Fruit fly (Drosophila melanogaster): ENCODE data around the gene nkd.
A peak's percentile ranks its signal among the peaks of the same experiment; 100 is the strongest.

The nkd gene

dm6 chr3L:19073909-19074239 lies 28.6 kb upstream of the nkd start (continued):
- no peak for TF ChIP-seq Pdp1 (GFP tag; optimal IDR thresholded peaks at IDR 0.05)
- TF ChIP-seq CG17612 (GFP tag; IDR thresholded peaks at IDR 0.05), result no peak
- no peak for TF ChIP-seq NfI (GFP tag; optimal IDR thresholded peaks at IDR 0.05)
- TF ChIP-seq Dref (GFP tag; IDR thresholded peaks at IDR 0.05), result no peak
- TF ChIP-seq Deaf1 (tag; optimal IDR thresholded peaks at IDR 0.05), result no peak
- peak; percentile 43 for TF ChIP-seq CG17385 (GFP tag; optimal IDR thresholded peaks at IDR 0.05)
- no peak for TF ChIP-seq CG10462 (GFP tag; optimal IDR thresholded peaks at IDR 0.05)
- TF ChIP-seq Fer1 (GFP tag; optimal IDR thresholded peaks at IDR 0.05), result no peak
- no peak for TF ChIP-seq CG17186 (GFP tag; optimal IDR thresholded peaks at IDR 0.05)
- TF ChIP-seq CG3847 (GFP tag; IDR thresholded peaks at IDR 0.05), result no peak
- TF ChIP-seq slbo (GFP tag; IDR thresholded peaks at IDR 0.05), result no peak
- TF ChIP-seq CG15073 (GFP tag; optimal IDR thresholded peaks at IDR 0.05), result no peak
- TF ChIP-seq tio (GFP tag; optimal IDR thresholded peaks at IDR 0.05), result no peak
- TF ChIP-seq CG31441 (GFP tag; IDR thresholded peaks at IDR 0.05), result peak; percentile 81
- no peak for TF ChIP-seq klu (GFP tag; IDR thresholded peaks at IDR 0.05)
- peak; percentile 31 for TF ChIP-seq lmd (GFP tag; IDR thresholded peaks at IDR 0.05)
- no peak for TF ChIP-seq eyg (GFP tag; optimal IDR thresholded peaks at IDR 0.05)
- no peak for TF ChIP-seq CG10565 (GFP tag; optimal IDR thresholded peaks at IDR 0.05)
- TF ChIP-seq CG32772 (GFP tag; IDR thresholded peaks at IDR 0.05), result 0 out of 2 replicates have a peak, but pooled peaks have one; percentile 38
- peak; percentile 69 for TF ChIP-seq CG7839 (tag; optimal IDR thresholded peaks at IDR 0.05)
- TF ChIP-seq Dip2 (GFP tag; IDR thresholded peaks at IDR 0.05), result no peak
- TF ChIP-seq sd (tag; optimal IDR thresholded peaks at IDR 0.05), result peak; percentile 17
- no peak for TF ChIP-seq Ravus (GFP tag; IDR thresholded peaks at IDR 0.05)
- TF ChIP-seq CG6813 (GFP tag; optimal IDR thresholded peaks at IDR 0.05), result no peak
- no peak for TF ChIP-seq Fer3 (tag; optimal IDR thresholded peaks at IDR 0.05)
- TF ChIP-seq CG4730 (GFP tag; IDR thresholded peaks at IDR 0.05), result no peak
- no peak for TF ChIP-seq en (GFP tag; optimal IDR thresholded peaks at IDR 0.05)
- TF ChIP-seq bsh (GFP tag; optimal IDR thresholded peaks at IDR 0.05), result peak in 1 of 2 experiments; percentile 79
- no peak for TF ChIP-seq CG18764 (GFP tag; optimal IDR thresholded peaks at IDR 0.05)
- no peak for TF ChIP-seq BtbVII (GFP tag; optimal IDR thresholded peaks at IDR 0.05)
- peak; percentile 8; the same call in 1 of the 2 replicates for TF ChIP-seq vvl (GFP tag; IDR thresholded peaks at IDR 0.05)
- TF ChIP-seq sens (GFP tag), result peak; percentile 46
- TF ChIP-seq Dip3 (GFP tag; optimal IDR thresholded peaks at IDR 0.05), result no peak
- TF ChIP-seq gsb-n (tag; optimal IDR thresholded peaks at IDR 0.05), result peak; percentile 70
- no peak for TF ChIP-seq sna (GFP tag; IDR thresholded peaks at IDR 0.05; ENCODE audit: partially characterized antibody)
- no peak for TF ChIP-seq CG30020 (tag; optimal IDR thresholded peaks at IDR 0.05)
- TF ChIP-seq CG3281 (GFP tag; optimal IDR thresholded peaks at IDR 0.05), result no peak
- no peak for TF ChIP-seq fd3F (GFP tag; optimal IDR thresholded peaks at IDR 0.05)
- no peak for TF ChIP-seq CG3995 (GFP tag; optimal IDR thresholded peaks at IDR 0.05)
- TF ChIP-seq CG3407 (GFP tag; optimal IDR thresholded peaks at IDR 0.05), result peak; percentile 7
- TF ChIP-seq D19B (GFP tag; optimal IDR thresholded peaks at IDR 0.05), result no peak
- TF ChIP-seq PHDP (tag; optimal IDR thresholded peaks at IDR 0.05), result peak; percentile 65
- no peak for TF ChIP-seq toy (GFP tag; IDR thresholded peaks at IDR 0.05)
- TF ChIP-seq ewg (GFP tag; optimal IDR thresholded peaks at IDR 0.05), result peak; percentile 28
- TF ChIP-seq zen2 (GFP tag; IDR thresholded peaks at IDR 0.05; ENCODE audit: partially characterized antibody), result no peak
- TF ChIP-seq Nf-YA (GFP tag; IDR thresholded peaks at IDR 0.05), result no peak
- no peak for TF ChIP-seq gcm2 (GFP tag; optimal IDR thresholded peaks at IDR 0.05)
- TF ChIP-seq Jarid2 (GFP tag; optimal IDR thresholded peaks at IDR 0.05), result no peak
- no peak for TF ChIP-seq Bdp1 (GFP tag; optimal IDR thresholded peaks at IDR 0.05)
- TF ChIP-seq CG34422 (GFP tag; IDR thresholded peaks at IDR 0.05), result no peak
- TF ChIP-seq p53 (GFP tag; optimal IDR thresholded peaks at IDR 0.05), result no peak
- TF ChIP-seq Med (GFP tag), result no peak
